Worm (Caenorhabditis elegans) whole organism, L3 larva: Measurements from ENCODE around the gene hot-9.

Experiments used
- egl-27 ChIP-seq: sonication (generic microtip); optimal IDR thresholded peaks from 4 replicates; lab custom pipeline; 2017; ENCODE audit warnings: missing biosample characterization, missing genetic modification reagents, missing genetic modification characterization
- hmg-11 ChIP-seq: sonication (generic microtip); optimal IDR thresholded peaks from 2 replicates; lab custom pipeline; 2016; ENCODE audit warnings: missing genetic modification characterization, missing compliant biosample characterization
- lsy-12 ChIP-seq: sonication (generic microtip); optimal IDR thresholded peaks from 2 replicates; lab custom pipeline; 2016; ENCODE audit warnings: mild to moderate bottlenecking, missing genetic modification characterization, missing compliant biosample characterization
- nhr-12 ChIP-seq: fragments of 150-350 bp; optimal IDR thresholded peaks from 2 replicates; lab custom pipeline; 2014; ENCODE audit warnings: missing biosample characterization, missing genetic modification characterization
- nhr-77 ChIP-seq: fragments of 150-350 bp; optimal IDR thresholded peaks from 2 replicates; lab custom pipeline; 2014; ENCODE audit warnings: missing biosample characterization, missing genetic modification characterization
- pha-4 ChIP-seq: fragments of 150-350 bp; optimal IDR thresholded peaks from 2 replicates; lab custom pipeline; 2014; ENCODE audit warnings: missing biosample characterization, missing genetic modification reagents, missing genetic modification characterization
- pqm-1 ChIP-seq: fragments of 150-350 bp; optimal IDR thresholded peaks from 2 replicates; lab custom pipeline; 2017; ENCODE audit warnings: missing biosample characterization, missing genetic modification characterization, inconsistent platforms

DNA sequence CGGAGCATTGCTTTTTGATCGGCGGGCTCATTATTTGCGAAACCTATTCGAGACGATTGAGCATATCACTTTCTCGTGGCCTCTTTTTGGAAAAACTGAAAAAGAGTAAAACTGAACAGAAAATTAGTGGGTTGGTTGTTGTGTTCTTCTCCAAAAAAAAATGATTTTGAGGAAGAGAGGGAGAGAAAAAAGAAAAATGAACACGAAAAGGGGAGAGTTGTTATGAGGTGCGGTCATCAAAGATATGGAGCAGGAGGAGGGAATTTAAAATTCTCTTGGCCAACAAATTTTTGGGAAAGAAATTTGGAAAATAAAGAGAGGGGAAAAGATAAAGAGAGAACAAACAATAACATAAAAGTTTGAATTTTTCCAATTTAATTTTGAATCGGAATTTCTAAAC, at the start of gene hot-9:
- TF ChIP-seq lsy-12 (tag; lab: Kevin White, UChicago) (no peak), nhr-77 (no peak), egl-27 (tag; lab: Kevin White, UChicago) (no peak), pqm-1 (tag; lab: Kevin White, UChicago) (no peak), pha-4 (no peak), nhr-12 (tag; lab: Kevin White, UChicago) (no peak), hmg-11 (no peak)
